Fruit fly (Drosophila melanogaster) whole organism: ENCODE results near the gene RpS30.

Source experiments
- CG8478 ChIP-seq: fragments of >200 bp; optimal IDR thresholded peaks from 2 replicates; lab custom pipeline; 2018; ENCODE audit warnings: inconsistent platforms
- Dll ChIP-seq: fragments of >200 bp; optimal IDR thresholded peaks from 2 replicates; lab custom pipeline; 2017
- pan ChIP-seq: fragments of >200 bp; optimal IDR thresholded peaks from 2 replicates; lab custom pipeline; 2017
- psq ChIP-seq: fragments of >200 bp; optimal IDR thresholded peaks from 2 replicates; lab custom pipeline; 2017
- usp ChIP-seq: fragments of >200 bp; optimal IDR thresholded peaks from 2 replicates; lab custom pipeline; 2017; ENCODE audit warnings: missing biosample characterization, missing genetic modification characterization, mixed read lengths

DNA sequence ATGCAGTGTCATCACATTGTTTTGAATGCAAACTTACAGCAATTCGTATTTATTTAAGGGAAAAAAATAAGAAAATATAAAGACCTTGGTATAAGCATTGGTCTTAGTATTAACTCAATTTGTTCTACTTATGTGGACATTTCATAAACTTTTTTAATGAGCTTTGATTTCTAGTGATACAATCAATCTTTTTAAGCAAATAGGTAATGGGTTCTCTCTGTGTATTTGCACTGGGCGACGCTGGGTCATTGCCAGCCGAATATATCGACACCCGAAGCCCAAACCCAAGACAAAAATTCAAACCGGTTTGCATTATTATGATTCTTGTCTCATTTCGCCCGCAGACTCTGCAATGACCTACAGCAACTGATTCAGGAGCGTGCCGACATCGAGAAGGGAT, 14.8 kb upstream of the RpS30 start:
- no peak for TF ChIP-seq Dll
- no peak for TF ChIP-seq CG8478 (lab: Kevin White, UChicago)
- TF ChIP-seq usp (GFP tag; lab: Kevin White, UChicago), result no peak
- TF ChIP-seq pan (lab: Kevin White, UChicago), result no peak
- TF ChIP-seq psq (lab: Kevin White, UChicago), result no peak
